Worm (Caenorhabditis elegans): ENCODE results near the gene F28A12.3.

Gene F28A12.3

DNA sequence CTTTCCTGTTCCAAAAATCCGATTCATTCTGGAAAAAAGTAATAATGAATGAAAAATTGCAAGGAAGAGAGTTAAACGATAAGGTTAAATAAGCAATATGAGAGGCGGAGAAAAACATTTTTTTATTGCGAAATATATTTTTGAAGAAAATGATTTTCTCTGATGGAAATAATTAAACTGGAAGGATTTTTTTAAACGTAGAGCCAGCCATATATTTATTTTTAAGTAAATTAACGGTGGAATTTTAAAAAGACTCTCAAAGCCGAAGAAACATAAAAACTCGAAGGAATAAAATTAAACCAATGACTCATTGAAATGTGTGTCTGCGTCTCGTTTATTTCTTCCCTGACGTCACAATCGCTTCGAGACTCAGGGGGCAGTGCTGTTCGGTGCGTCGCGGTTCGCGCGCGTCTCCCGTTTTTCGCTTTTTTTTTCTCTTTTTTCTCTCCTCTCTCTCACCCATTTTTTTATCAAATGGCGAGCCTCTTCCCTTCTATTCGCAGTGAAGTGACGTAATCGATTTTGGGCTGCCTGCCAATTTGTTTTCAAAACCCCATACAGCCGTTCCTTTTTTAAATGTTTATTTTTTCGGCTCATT is 35.0 kb downstream of the F28A12.3 start, which contains the start of gene vps-60:
vps-60 (minus strand) TSS at position 30 of the 598 bp plus-strand sequence.
- TF ChIP-seq mef-2 (tag; optimal IDR thresholded peaks at IDR 0.05) (peak; percentile 48), fkh-8 (tag; optimal IDR thresholded peaks at IDR 0.05) (peak; percentile 98), elt-3 (tag; optimal IDR thresholded peaks at IDR 0.05) (peak in 5 of 6 experiments; percentile 48 to 91 (median 72)), nhr-90 (tag; optimal IDR thresholded peaks at IDR 0.05; ENCODE audit: poor library complexity) (peak; percentile 86), sox-4 (tag; optimal IDR thresholded peaks at IDR 0.05) (peak; percentile 76), ztf-11 (tag; optimal IDR thresholded peaks at IDR 0.05) (peak in 1 of 2 experiments; percentile 46), nhr-11 (tag; optimal IDR thresholded peaks at IDR 0.05) (peak; percentile 37), unc-62 (GFP tag; optimal IDR thresholded peaks at IDR 0.05) (no peak), ceh-82 (tag; optimal IDR thresholded peaks at IDR 0.05) (peak; percentile 75 to 95 (median 82)), nhr-12 (tag; optimal IDR thresholded peaks at IDR 0.05) (no peak), ama-1 (optimal IDR thresholded peaks at IDR 0.05) (peak; percentile 10), nhr-77 (tag; optimal IDR thresholded peaks at IDR 0.05) (peak; percentile 93), C16A3.4 (tag; optimal IDR thresholded peaks at IDR 0.05) (peak; percentile 90), grh-1 (GFP tag; IDR thresholded peaks at IDR 0.05) (peak; percentile 75), snu-23 (GFP tag; optimal IDR thresholded peaks at IDR 0.05) (peak; percentile 96), ets-5 (GFP tag; IDR thresholded peaks at IDR 0.05) (no peak), fkh-4 (tag; optimal IDR thresholded peaks at IDR 0.05; ENCODE audit: borderline replicate concordance) (no peak), sptf-1 (tag; optimal IDR thresholded peaks at IDR 0.05) (no peak), nhr-84 (tag; optimal IDR thresholded peaks at IDR 0.05) (no peak), isw-1 (GFP tag; IDR thresholded peaks at IDR 0.05) (peak; percentile 94), irx-1 (tag; optimal IDR thresholded peaks at IDR 0.05) (peak; percentile 79), Y116A8C.19 (tag; optimal IDR thresholded peaks at IDR 0.05; ENCODE audit: borderline replicate concordance) (no peak), lin-13 (GFP tag; optimal IDR thresholded peaks at IDR 0.05) (peak; percentile 89), ces-1 (GFP tag; optimal IDR thresholded peaks at IDR 0.05) (no peak), mdl-1 (tag; optimal IDR thresholded peaks at IDR 0.05) (peak in 1 of 2 experiments; percentile 77), mep-1 (tag; optimal IDR thresholded peaks at IDR 0.05) (peak; percentile 80), pqm-1 (tag; optimal IDR thresholded peaks at IDR 0.05) (no peak), aly-2 (tag; optimal IDR thresholded peaks at IDR 0.05) (peak; percentile 67), ceh-90 (tag; optimal IDR thresholded peaks at IDR 0.05) (peak; percentile 47), sup-37 (GFP tag; optimal IDR thresholded peaks at IDR 0.05) (no peak), blmp-1 (tag; optimal IDR thresholded peaks at IDR 0.05) (peak; percentile 97), lin-39 (tag; optimal IDR thresholded peaks at IDR 0.05) (peak; percentile 48), ztf-4 (tag; optimal IDR thresholded peaks at IDR 0.05) (peak; percentile 77), fkh-10 (GFP tag; optimal IDR thresholded peaks at IDR 0.05) (peak; percentile 85), pag-3 (tag; optimal IDR thresholded peaks at IDR 0.05; ENCODE audit: borderline replicate concordance, insufficient read depth) (no peak), aha-1 (tag; optimal IDR thresholded peaks at IDR 0.05) (peak; percentile 22), zip-4 (GFP tag; optimal IDR thresholded peaks at IDR 0.05) (peak; percentile 55), lsy-2 (tag; optimal IDR thresholded peaks at IDR 0.05) (peak; percentile 89 to 96), lir-3 (tag; optimal IDR thresholded peaks at IDR 0.05; ENCODE audit: poor library complexity) (peak; percentile 60), unc-98 (GFP tag; IDR thresholded peaks at IDR 0.05) (no peak), nhr-19 (GFP tag; conservative IDR thresholded peaks at IDR 0.05) (peak; percentile 93), hlh-4 (tag; optimal IDR thresholded peaks at IDR 0.05) (no peak), nhr-85 (tag) (peak; percentile 96), skn-1 (tag; optimal IDR thresholded peaks at IDR 0.05) (peak; percentile 91), snpc-4 (tag; optimal IDR thresholded peaks at IDR 0.05) (peak; percentile 74), tlp-1 (tag; optimal IDR thresholded peaks at IDR 0.05) (no peak), ceh-8 (GFP tag; optimal IDR thresholded peaks at IDR 0.05) (peak; percentile 78), rnt-1 (tag; optimal IDR thresholded peaks at IDR 0.05) (peak; percentile 89), nhr-20 (tag; optimal IDR thresholded peaks at IDR 0.05) (peak; percentile 96), nhr-71 (tag; optimal IDR thresholded peaks at IDR 0.05) (peak; percentile 98), egl-27 (tag; optimal IDR thresholded peaks at IDR 0.05) (peak; percentile 52 to 57), nhr-76 (tag; optimal IDR thresholded peaks at IDR 0.05) (peak; percentile 2), xbp-1 (tag; optimal IDR thresholded peaks at IDR 0.05) (peak; percentile 98)
